Worm (Caenorhabditis elegans) whole organism, late embryonic: ENCODE results near the gene odd-1.

Source experiments
- ama-1 ChIP-seq: fragments of 150-350 bp; optimal IDR thresholded peaks from 2 replicates; lab custom pipeline; 2014
- ceh-30 ChIP-seq: fragments of 150-350 bp; optimal IDR thresholded peaks from 2 replicates; lab custom pipeline; 2014; ENCODE audit warnings: missing biosample characterization, missing genetic modification characterization
- ceh-45 ChIP-seq: fragments of 200-800 bp; sonication (Bioruptor generic); IDR thresholded peaks from 2 replicates; pipeline ENCODE4 v1.3.6; 2022; ENCODE audit warnings: missing genetic modification reagents, missing genetic modification characterization, missing compliant biosample characterization
- dmd-4 ChIP-seq: sonication (generic microtip); optimal IDR thresholded peaks from 2 replicates; lab custom pipeline; 2016; ENCODE audit warnings: borderline replicate concordance, missing genetic modification characterization, missing compliant biosample characterization
- fkh-10 ChIP-seq: fragments of 150-350 bp; optimal IDR thresholded peaks from 2 replicates; lab custom pipeline; 2014; ENCODE audit warnings: missing biosample characterization, missing genetic modification reagents, missing genetic modification characterization
- nfya-1 ChIP-seq: sonication (generic microtip); optimal IDR thresholded peaks from 2 replicates; lab custom pipeline; 2017; ENCODE audit warnings: missing genetic modification characterization, mild to moderate bottlenecking, missing compliant biosample characterization, antibody characterized with exemption, moderate library complexity
- nhr-11 ChIP-seq: fragments of 150-350 bp; optimal IDR thresholded peaks from 2 replicates; lab custom pipeline; 2014; ENCODE audit warnings: missing biosample characterization, missing genetic modification characterization
- nhr-232 ChIP-seq: sonication (generic microtip); optimal IDR thresholded peaks from 2 replicates; lab custom pipeline; 2016; ENCODE audit warnings: missing genetic modification characterization, missing compliant biosample characterization
- pag-3 ChIP-seq: sonication (generic microtip); optimal IDR thresholded peaks from 2 replicates; lab custom pipeline; 2016; ENCODE audit warnings: missing compliant biosample characterization, missing genetic modification characterization, borderline replicate concordance
- tbx-2 ChIP-seq: sonication (generic microtip); optimal IDR thresholded peaks from 2 replicates; lab custom pipeline; 2016; ENCODE audit warnings: missing genetic modification characterization, missing compliant biosample characterization
- tbx-7 ChIP-seq: sonication (generic microtip); optimal IDR thresholded peaks from 2 replicates; lab custom pipeline; 2016; ENCODE audit warnings: missing genotype, missing genetic modification characterization, missing compliant biosample characterization
- ttx-3 ChIP-seq: sonication (generic microtip); optimal IDR thresholded peaks from 2 replicates; lab custom pipeline; 2016; ENCODE audit warnings: missing genetic modification reagents, missing genetic modification characterization, missing compliant biosample characterization
- unc-86 ChIP-seq: sonication (generic microtip); optimal IDR thresholded peaks from 2 replicates; lab custom pipeline; 2016; ENCODE audit warnings: missing genetic modification characterization, missing compliant biosample characterization

DNA sequence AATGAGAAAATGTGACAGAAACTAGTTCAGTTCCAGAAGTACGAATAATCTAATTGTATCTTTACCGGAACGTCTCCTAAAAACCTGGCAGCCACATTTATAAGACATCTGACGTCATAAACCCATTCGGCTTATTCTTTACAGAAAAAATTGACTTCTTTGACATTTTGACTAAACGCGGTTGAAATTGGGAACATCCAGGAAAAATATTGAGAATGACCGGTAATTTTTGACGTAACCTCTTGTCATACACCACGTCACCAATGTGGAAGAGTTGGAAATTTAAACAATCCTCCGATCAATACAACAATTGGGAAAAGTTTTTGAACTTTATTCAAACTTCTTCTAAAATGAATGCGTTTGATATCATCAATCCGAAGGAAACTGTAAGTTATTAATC, 17.1 kb upstream of the odd-1 start, which contains the start of gene ZK418.2:
- TF ChIP-seq unc-86 (tag; lab: Kevin White, UChicago) (no peak), tbx-7 (tag; lab: Kevin White, UChicago) (no peak), fkh-10 (GFP tag; lab: Kevin White, UChicago) (no peak), pag-3 (no peak), nhr-11 (no peak), nhr-232 (no peak), nfya-1 (tag; lab: Kevin White, UChicago) (no peak), ttx-3 (tag; lab: Kevin White, UChicago) (no peak), ceh-30 (no peak), tbx-2 (no peak), ama-1 (lab: Kevin White, UChicago) (no peak), ceh-45 (GFP tag; lab: Robert Waterston, UW) (no peak), dmd-4 (no peak)
